Worm (Caenorhabditis elegans): ENCODE results near the gene glr-5.

DNA sequence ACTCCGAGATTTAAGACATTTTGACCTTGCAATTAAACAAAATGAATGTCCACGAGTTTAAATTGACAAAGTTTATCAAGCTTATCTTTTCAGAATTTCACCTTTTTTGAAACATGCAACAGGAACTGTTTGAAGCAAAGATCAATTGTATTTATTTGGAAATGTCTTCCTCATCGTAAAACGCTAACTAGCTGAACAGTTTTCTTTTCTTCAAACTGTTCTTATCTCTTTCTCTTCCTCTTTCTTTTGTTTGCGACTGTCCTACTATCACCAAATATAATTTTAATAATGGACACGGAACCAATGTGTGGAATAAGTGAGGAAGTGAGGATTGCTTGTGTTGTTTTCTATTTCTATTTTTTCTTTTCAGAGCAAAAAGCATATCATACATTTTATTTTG, 16.6 kb downstream of the glr-5 start, which contains the start of gene ZC196.4:
- no peak for TF ChIP-seq tab-1 (GFP tag; IDR thresholded peaks at IDR 0.05)
- TF ChIP-seq cog-1 (tag; optimal IDR thresholded peaks at IDR 0.05), result no peak
- TF ChIP-seq T22C8.4 (GFP tag; IDR thresholded peaks at IDR 0.05), result no peak
